Worm (Caenorhabditis elegans) whole organism, L4 larva: ENCODE results near the gene catp-4.

ENCODE experiments used
- F10B5.3 ChIP-seq: sonication (generic microtip); optimal IDR thresholded peaks from 2 replicates; lab custom pipeline; 2016; ENCODE audit warnings: mild to moderate bottlenecking, missing genetic modification characterization, missing compliant biosample characterization
- F37D6.2 ChIP-seq: sonication (generic microtip); optimal IDR thresholded peaks from 2 replicates; lab custom pipeline; 2016; ENCODE audit warnings: mild to moderate bottlenecking, missing genetic modification characterization, missing compliant biosample characterization
- F44E2.7 ChIP-seq: fragments of 200-800 bp; sonication (Bioruptor generic); IDR thresholded peaks from 2 replicates; pipeline ENCODE4 v2.1.2; 2022; ENCODE audit warnings: missing genetic modification characterization, missing compliant biosample characterization
- R02D3.7 ChIP-seq: fragments of 150-350 bp; sonication (generic microtip); optimal IDR thresholded peaks from 3 replicates; lab custom pipeline; 2014; ENCODE audit warnings: missing biosample characterization, missing genetic modification characterization
- T20F7.1 ChIP-seq: fragments of 200-800 bp; sonication (Bioruptor generic); optimal IDR thresholded peaks from 2 replicates; lab custom pipeline; 2018; ENCODE audit warnings: mild to moderate bottlenecking, missing genetic modification characterization, missing compliant biosample characterization
- ZK546.5 ChIP-seq, 2 experiments: sonication (generic microtip); optimal IDR thresholded peaks; 2 replicates each; lab custom pipeline; 2017; ENCODE audit warnings: missing biosample characterization in 2 of 2, missing genetic modification characterization in 2 of 2
- arid-1 ChIP-seq: fragments of 200-800 bp; sonication (Bioruptor generic); conservative IDR thresholded peaks from 2 replicates; pipeline ENCODE4 v1.3.6; 2022; ENCODE audit warnings: missing genetic modification reagents, missing genetic modification characterization, missing compliant biosample characterization
- ceh-20 ChIP-seq: fragments of 200-800 bp; sonication (Bioruptor generic); IDR thresholded peaks from 2 replicates; pipeline ENCODE4 v1.3.6; 2022; ENCODE audit warnings: missing genetic modification reagents, missing genetic modification characterization, missing compliant biosample characterization
- ceh-28 ChIP-seq: fragments of 150-350 bp; optimal IDR thresholded peaks from 2 replicates; lab custom pipeline; 2014; ENCODE audit warnings: missing biosample characterization, missing genetic modification reagents, missing genetic modification characterization
- ceh-32 ChIP-seq: sonication (generic microtip); optimal IDR thresholded peaks from 2 replicates; lab custom pipeline; 2016; ENCODE audit warnings: mild to moderate bottlenecking, missing genetic modification characterization, missing compliant biosample characterization; ENCODE audit not compliant: poor library complexity
- ceh-82 ChIP-seq: sonication (generic microtip); optimal IDR thresholded peaks from 2 replicates; lab custom pipeline; 2017; ENCODE audit warnings: missing biosample characterization, missing genetic modification characterization
- ctbp-1 ChIP-seq: fragments of 200-800 bp; sonication (Bioruptor generic); IDR thresholded peaks from 2 replicates; pipeline ENCODE4 v1.3.6; 2022; ENCODE audit warnings: missing genetic modification reagents, missing genetic modification characterization, missing compliant biosample characterization
- daf-12 ChIP-seq: fragments of 150-350 bp; optimal IDR thresholded peaks from 2 replicates; lab custom pipeline; 2014; ENCODE audit warnings: missing biosample characterization, missing genetic modification reagents, missing genetic modification characterization
- daf-8 ChIP-seq: fragments of 200-800 bp; sonication (Bioruptor generic); IDR thresholded peaks from 2 replicates; pipeline ENCODE4 v1.3.6; 2022; ENCODE audit warnings: missing genetic modification characterization, missing compliant biosample characterization
- dmd-6 ChIP-seq: fragments of 200-800 bp; sonication (Bioruptor generic); IDR thresholded peaks from 2 replicates; pipeline ENCODE4 v1.3.6; 2022; ENCODE audit warnings: missing genetic modification reagents, missing genetic modification characterization, missing compliant biosample characterization
- dmd-8 ChIP-seq: fragments of 200-800 bp; sonication (Bioruptor generic); IDR thresholded peaks from 2 replicates; pipeline ENCODE4 v1.3.6; 2022; ENCODE audit warnings: missing genetic modification characterization, missing compliant biosample characterization
- dpl-1 ChIP-seq: fragments of 150-350 bp; optimal IDR thresholded peaks from 2 replicates; lab custom pipeline; 2014; ENCODE audit warnings: missing biosample characterization, missing genetic modification reagents, missing genetic modification characterization
- dve-1 ChIP-seq: sonication (generic microtip); optimal IDR thresholded peaks from 2 replicates; lab custom pipeline; 2017; ENCODE audit warnings: antibody characterized with exemption, mild to moderate bottlenecking, missing genetic modification characterization, missing compliant biosample characterization; ENCODE audit not compliant: insufficient read depth
- egl-27 ChIP-seq: sonication (generic microtip); optimal IDR thresholded peaks from 3 replicates; lab custom pipeline; 2017; ENCODE audit warnings: missing biosample characterization, missing genetic modification reagents, missing genetic modification characterization
- gei-8 ChIP-seq: fragments of 200-800 bp; sonication (Bioruptor generic); optimal IDR thresholded peaks from 2 replicates; lab custom pipeline; 2018; ENCODE audit warnings: mild to moderate bottlenecking, missing genetic modification characterization, missing compliant biosample characterization
- hif-1 ChIP-seq, 2 experiments: sonication (generic microtip); optimal IDR thresholded peaks; 2 replicates each; lab custom pipeline; 2016 to 2017; ENCODE audit warnings: missing compliant biosample characterization in 2 of 2, missing genetic modification characterization in 2 of 2, missing genetic modification reagents in 2 of 2, missing genotype in 2 of 2, mild to moderate bottlenecking in 1 of 2
- hmg-1.1 ChIP-seq: fragments of 200-800 bp; sonication (Bioruptor generic); IDR thresholded peaks from 2 replicates; pipeline ENCODE4 v1.3.6; 2022; ENCODE audit warnings: missing genetic modification reagents, missing genetic modification characterization, missing compliant biosample characterization
- lim-7 ChIP-seq: fragments of 200-800 bp; sonication (Bioruptor generic); IDR thresholded peaks from 2 replicates; pipeline ENCODE4 v1.3.6; 2022; ENCODE audit warnings: missing genetic modification characterization, missing compliant biosample characterization
- lin-15B ChIP-seq: fragments of 150-350 bp; sonication (generic microtip); optimal IDR thresholded peaks from 3 replicates; lab custom pipeline; 2014; ENCODE audit warnings: missing biosample characterization, missing genetic modification characterization
- lin-29 ChIP-seq: fragments of 200-800 bp; sonication (Bioruptor generic); IDR thresholded peaks from 2 replicates; pipeline ENCODE4 v1.3.6; 2022; ENCODE audit warnings: missing genetic modification reagents, missing genetic modification characterization, missing compliant biosample characterization
- lin-39 ChIP-seq: fragments of 150-350 bp; optimal IDR thresholded peaks from 2 replicates; lab custom pipeline; 2014; ENCODE audit warnings: missing biosample characterization, missing genetic modification reagents, missing genetic modification characterization
- lir-3 ChIP-seq: sonication (generic microtip); optimal IDR thresholded peaks from 2 replicates; lab custom pipeline; 2016; ENCODE audit warnings: mild to moderate bottlenecking, missing genetic modification characterization, missing compliant biosample characterization
- lsy-2 ChIP-seq, 2 experiments: fragments of 150-350 bp in 1 of 2; sonication (generic microtip) in 1 of 2; optimal IDR thresholded peaks; 2 replicates each; lab custom pipeline; 2014 to 2017; ENCODE audit warnings: missing biosample characterization in 2 of 2, missing genetic modification characterization in 2 of 2
- madf-5 ChIP-seq, 2 experiments: fragments of 200-800 bp; sonication (Bioruptor generic); IDR thresholded peaks; 2 replicates each; pipeline ENCODE4 v1.3.6; 2022; ENCODE audit warnings: missing compliant biosample characterization in 2 of 2, missing genetic modification characterization in 2 of 2
- mep-1 ChIP-seq: fragments of 150-350 bp; sonication (generic microtip); optimal IDR thresholded peaks from 3 replicates; lab custom pipeline; 2014; ENCODE audit warnings: missing biosample characterization, missing genetic modification characterization
- mxl-2 ChIP-seq: fragments of 200-800 bp; sonication (Bioruptor generic); conservative IDR thresholded peaks from 2 replicates; pipeline ENCODE4 v1.3.6; 2022; ENCODE audit warnings: missing genetic modification reagents, missing genetic modification characterization, missing compliant biosample characterization
- mxl-3 ChIP-seq: fragments of 200-800 bp; sonication (Bioruptor generic); optimal IDR thresholded peaks from 2 replicates; lab custom pipeline; 2018; ENCODE audit warnings: mild to moderate bottlenecking, missing genetic modification characterization, missing compliant biosample characterization
- nhr-11 ChIP-seq: fragments of 150-350 bp; optimal IDR thresholded peaks from 2 replicates; lab custom pipeline; 2014; ENCODE audit warnings: missing biosample characterization, missing genetic modification characterization
- nhr-111 ChIP-seq: fragments of 200-800 bp; sonication (Bioruptor generic); optimal IDR thresholded peaks from 2 replicates; lab custom pipeline; 2018; ENCODE audit warnings: mild to moderate bottlenecking, missing genetic modification characterization, missing compliant biosample characterization
- nhr-41 ChIP-seq: fragments of 200-800 bp; sonication (Bioruptor generic); IDR thresholded peaks from 2 replicates; pipeline ENCODE4 v1.3.6; 2022; ENCODE audit warnings: missing genetic modification reagents, missing genetic modification characterization, missing compliant biosample characterization
- nhr-76 ChIP-seq: fragments of 150-350 bp; optimal IDR thresholded peaks from 2 replicates; lab custom pipeline; 2014; ENCODE audit warnings: missing biosample characterization, missing genetic modification characterization
- nhr-77 ChIP-seq: fragments of 150-350 bp; optimal IDR thresholded peaks from 2 replicates; lab custom pipeline; 2014; ENCODE audit warnings: missing biosample characterization, missing genetic modification characterization
- pha-4 ChIP-seq, 2 experiments: fragments of 150-350 bp in 1 of 2; fragments of 200-800 bp in 1 of 2; sonication (Bioruptor generic) in 1 of 2; IDR thresholded peaks in 1 of 2; optimal IDR thresholded peaks in 1 of 2; 2 replicates each; pipeline versions ENCODE4 v1.3.6 to Lab custom; 2014 to 2022; ENCODE audit warnings: missing genetic modification characterization in 2 of 2, missing genetic modification reagents in 2 of 2, missing biosample characterization in 1 of 2, missing compliant biosample characterization in 1 of 2
- rbr-2 ChIP-seq: sonication (generic microtip); optimal IDR thresholded peaks from 2 replicates; lab custom pipeline; 2016; ENCODE audit warnings: missing genotype, missing genetic modification characterization, missing compliant biosample characterization
- saeg-2 ChIP-seq: fragments of 200-800 bp; sonication (Bioruptor generic); IDR thresholded peaks from 2 replicates; pipeline ENCODE4 v1.3.6; 2022; ENCODE audit warnings: missing genetic modification reagents, missing genetic modification characterization, missing compliant biosample characterization
- sdz-12 ChIP-seq: fragments of 200-800 bp; sonication (Bioruptor generic); optimal IDR thresholded peaks from 2 replicates; lab custom pipeline; 2018; ENCODE audit warnings: mild to moderate bottlenecking, missing genetic modification characterization, missing compliant biosample characterization
- skn-1 ChIP-seq: fragments of 150-350 bp; optimal IDR thresholded peaks from 2 replicates; lab custom pipeline; 2014; ENCODE audit warnings: missing biosample characterization, missing genetic modification characterization
- snpc-1.2 ChIP-seq: fragments of 200-800 bp; sonication (Bioruptor generic); IDR thresholded peaks from 2 replicates; pipeline ENCODE4 v1.3.6; 2022; ENCODE audit warnings: missing genetic modification reagents, missing genetic modification characterization, missing compliant biosample characterization
- spr-1 ChIP-seq: sonication (generic microtip); optimal IDR thresholded peaks from 2 replicates; lab custom pipeline; 2016; ENCODE audit warnings: mild to moderate bottlenecking, missing genetic modification characterization, missing compliant biosample characterization
- tra-1 ChIP-seq: fragments of 200-800 bp; sonication (Bioruptor generic); IDR thresholded peaks from 2 replicates; pipeline ENCODE4 v1.3.6; 2022; ENCODE audit warnings: missing genetic modification reagents, missing genetic modification characterization, missing compliant biosample characterization
- unc-39 ChIP-seq: sonication (generic microtip); optimal IDR thresholded peaks from 2 replicates; lab custom pipeline; 2017; ENCODE audit warnings: missing biosample characterization, missing genetic modification characterization
- unc-62 ChIP-seq, 3 experiments: fragments of 150-350 bp in 1 of 3; sonication (generic microtip); optimal IDR thresholded peaks in 2 of 3; peaks in 1 of 3; 1 replicate in 1 of 3; 2 replicates in 2 of 3; lab custom pipeline; 2014 to 2017; ENCODE audit warnings: missing biosample characterization in 3 of 3, missing genetic modification characterization in 3 of 3, missing genetic modification reagents in 3 of 3, missing genotype in 1 of 3
- vab-7 ChIP-seq: fragments of 200-800 bp; sonication (Bioruptor generic); IDR thresholded peaks from 2 replicates; pipeline ENCODE4 v1.3.6; 2022; ENCODE audit warnings: missing genetic modification reagents, missing genetic modification characterization, missing compliant biosample characterization
- zag-1 ChIP-seq: fragments of 150-350 bp; optimal IDR thresholded peaks from 2 replicates; lab custom pipeline; 2014; ENCODE audit warnings: missing biosample characterization, missing genetic modification characterization
- zfp-2 ChIP-seq: sonication (generic microtip); optimal IDR thresholded peaks from 2 replicates; lab custom pipeline; 2016; ENCODE audit warnings: mild to moderate bottlenecking, missing genetic modification characterization, missing compliant biosample characterization
- zip-2 ChIP-seq: fragments of 150-350 bp; optimal IDR thresholded peaks from 2 replicates; lab custom pipeline; 2014; ENCODE audit warnings: missing biosample characterization, missing genetic modification characterization

Gene catp-4

DNA sequence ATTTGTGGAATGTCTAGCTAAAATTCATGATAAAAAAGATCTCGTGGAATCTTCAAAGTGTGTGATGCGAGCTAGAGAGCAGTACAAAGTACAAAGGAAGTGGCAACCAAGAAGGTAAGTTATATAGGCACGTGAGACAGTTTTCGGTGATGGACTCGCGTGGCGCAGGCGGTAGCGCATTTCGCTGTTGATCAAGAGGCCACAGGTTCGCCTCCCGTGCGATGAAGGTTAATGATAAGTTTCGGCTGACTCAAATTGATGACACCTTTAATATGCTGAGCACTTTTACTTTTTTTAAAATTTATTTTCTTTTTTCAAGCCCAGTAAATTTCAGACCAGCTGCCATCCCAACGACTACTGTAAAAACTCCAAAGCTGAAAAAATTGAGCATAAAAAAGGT, 23.5 kb downstream of the catp-4 start (continued):
- TF ChIP-seq rbr-2 (peak; percentile 4), zfp-2 (no peak), ZK546.5 (tag; optimal IDR thresholded peaks at IDR 0.05; lab: Kevin White, UChicago) (no peak), T20F7.1 (no peak), nhr-76 (tag; lab: Kevin White, UChicago) (no peak), skn-1 (tag; lab: Kevin White, UChicago) (no peak), zip-2 (tag; lab: Kevin White, UChicago) (no peak), hmg-1.1 (GFP tag; lab: Robert Waterston, UW) (peak; percentile 58; the same call in 1 of the 2 replicates), F37D6.2 (tag; lab: Kevin White, UChicago) (no peak), ceh-32 (tag; lab: Kevin White, UChicago) (no peak), arid-1 (GFP tag; lab: Robert Waterston, UW) (peak; percentile 90), spr-1 (tag; lab: Kevin White, UChicago) (peak; percentile 14), lim-7 (GFP tag; lab: Robert Waterston, UW) (peak; percentile 96), ceh-20 (GFP tag; lab: Robert Waterston, UW) (peak; percentile 64), pha-4 (GFP tag; IDR thresholded peaks at IDR 0.05; lab: Robert Waterston, UW) (peak; percentile 82), pha-4 (tag; optimal IDR thresholded peaks at IDR 0.05; lab: Kevin White, UChicago) (no peak), sdz-12 (GFP tag; lab: Kevin White, UChicago) (no peak), saeg-2 (GFP tag; lab: Robert Waterston, UW) (peak; percentile 86), egl-27 (no peak), F10B5.3 (tag; lab: Kevin White, UChicago) (no peak), mxl-2 (GFP tag; lab: Robert Waterston, UW) (no peak), ceh-28 (no peak), mep-1 (no peak), lsy-2 (tag; optimal IDR thresholded peaks at IDR 0.05; lab: Kevin White, UChicago) (peak in 1 of 2 experiments; percentile 15), F44E2.7 (GFP tag; lab: Robert Waterston, UW) (peak; percentile 66; the same call in 1 of the 2 replicates), R02D3.7 (tag; lab: Kevin White, UChicago) (no peak), daf-12 (no peak), snpc-1.2 (GFP tag; lab: Robert Waterston, UW) (peak; percentile 84), nhr-11 (tag; lab: Kevin White, UChicago) (no peak), mxl-3 (GFP tag; lab: Kevin White, UChicago) (peak; percentile 43), lin-29 (GFP tag; lab: Robert Waterston, UW) (no peak), dmd-6 (GFP tag; lab: Robert Waterston, UW) (peak; percentile 55), daf-8 (GFP tag; lab: Robert Waterston, UW) (no peak), hif-1 (tag; optimal IDR thresholded peaks at IDR 0.05; lab: Kevin White, UChicago) (no peak), ceh-82 (tag; lab: Kevin White, UChicago) (no peak), dpl-1 (GFP tag; lab: Kevin White, UChicago) (no peak), lir-3 (tag; lab: Kevin White, UChicago) (peak; percentile 42), gei-8 (GFP tag; lab: Kevin White, UChicago) (peak; percentile 32), unc-62 (GFP tag; optimal IDR thresholded peaks at IDR 0.05 in 1 of 2; lab: Kevin White, UChicago) (peak in 1 of 2 experiments; percentile 96), unc-62 (tag; optimal IDR thresholded peaks at IDR 0.05; lab: Kevin White, UChicago) (no peak), dve-1 (tag; lab: Kevin White, UChicago) (peak; percentile 28), madf-5 (GFP tag; IDR thresholded peaks at IDR 0.05; lab: Robert Waterston, UW) (peak; percentile 74 to 93; a peak in 3 of 4 replicates), vab-7 (peak; percentile 85), lin-15B (no peak), nhr-41 (GFP tag; lab: Robert Waterston, UW) (peak; percentile 82; the same call in 1 of the 2 replicates), nhr-77 (tag; lab: Kevin White, UChicago) (no peak), dmd-8 (GFP tag; lab: Robert Waterston, UW) (peak; percentile 93), lin-39 (tag; lab: Kevin White, UChicago) (no peak), ctbp-1 (GFP tag; lab: Robert Waterston, UW) (peak; percentile 73), unc-39 (tag; lab: Kevin White, UChicago) (no peak), tra-1 (GFP tag; lab: Robert Waterston, UW) (peak; percentile 85), nhr-111 (GFP tag; lab: Kevin White, UChicago) (peak; percentile 2), zag-1 (tag; lab: Kevin White, UChicago) (no peak)
